Fruit fly (Drosophila melanogaster) whole organism: ENCODE results near the gene CG10845.

Source experiments
- CG8478 ChIP-seq: fragments of >200 bp; optimal IDR thresholded peaks from 2 replicates; lab custom pipeline; 2018; ENCODE audit warnings: inconsistent platforms
- Dll ChIP-seq: fragments of >200 bp; optimal IDR thresholded peaks from 2 replicates; lab custom pipeline; 2017
- EcR ChIP-seq, 2 experiments: fragments of >200 bp; optimal IDR thresholded peaks; 2 replicates each; lab custom pipeline; 2017; ENCODE audit warnings: missing biosample characterization in 2 of 2, missing genetic modification characterization in 2 of 2, missing genetic modification reagents in 2 of 2
- psq ChIP-seq: fragments of >200 bp; optimal IDR thresholded peaks from 2 replicates; lab custom pipeline; 2017
- usp ChIP-seq: fragments of >200 bp; optimal IDR thresholded peaks from 2 replicates; lab custom pipeline; 2017; ENCODE audit warnings: missing biosample characterization, missing genetic modification characterization, mixed read lengths

DNA sequence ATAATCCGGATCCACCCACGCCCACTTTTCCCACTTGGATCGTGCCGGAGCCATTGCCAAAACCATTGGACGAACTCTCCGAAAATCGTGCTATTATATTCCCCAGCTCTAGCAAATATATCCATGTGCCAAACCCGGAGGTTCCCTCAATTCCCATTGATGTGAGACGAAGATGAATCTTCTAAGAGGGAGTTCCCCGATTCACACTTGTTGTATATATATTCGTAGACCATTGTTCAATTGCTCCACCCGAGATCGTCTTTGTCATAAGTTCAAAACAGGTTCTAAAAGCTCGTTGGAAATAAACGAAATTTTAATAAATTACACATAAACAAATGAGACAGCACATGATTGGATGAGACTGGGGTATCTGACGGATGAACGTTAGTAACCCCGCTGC, 37.0 kb upstream of the CG10845 start:
- no peak for TF ChIP-seq usp
- TF ChIP-seq Dll: no peak
- TF ChIP-seq CG8478 (lab: Kevin White, UChicago): no peak
- TF ChIP-seq EcR (GFP tag; optimal IDR thresholded peaks at IDR 0.05; lab: Kevin White, UChicago): no peak
- no peak for TF ChIP-seq psq (lab: Kevin White, UChicago)
